Fruit fly (Drosophila melanogaster) whole organism, pupa: ENCODE data around the gene MSBP.

Experiments
- CG10348 ChIP-seq: fragments of 200-800 bp; sonication (Bioruptor generic); IDR thresholded peaks from 2 replicates; pipeline ENCODE4 v1.3.6; 2022; ENCODE audit warnings: missing biosample characterization, missing genetic modification characterization
- CG12605 ChIP-seq: fragments of 200-800 bp; sonication (Bioruptor generic); IDR thresholded peaks from 2 replicates; pipeline ENCODE4 v1.3.6; 2022; ENCODE audit warnings: missing biosample characterization, missing genetic modification characterization
- CG13204 ChIP-seq: fragments of 200-800 bp; sonication (Bioruptor generic); optimal IDR thresholded peaks from 2 replicates; lab custom pipeline; 2018; ENCODE audit warnings: missing biosample characterization, mild to moderate bottlenecking, missing genetic modification characterization, moderate library complexity
- CG14655 ChIP-seq: fragments of 200-800 bp; sonication (Bioruptor generic); optimal IDR thresholded peaks from 3 replicates; lab custom pipeline; 2017; ENCODE audit warnings: mild to moderate bottlenecking, missing biosample characterization, missing genetic modification reagents, missing genetic modification characterization
- CG15710 ChIP-seq: fragments of 200-800 bp; sonication (Bioruptor generic); optimal IDR thresholded peaks from 2 replicates; lab custom pipeline; 2018; ENCODE audit warnings: missing biosample characterization, mild to moderate bottlenecking, missing genetic modification characterization, moderate library complexity
- CG17806 ChIP-seq: fragments of 200-800 bp; sonication (Bioruptor generic); optimal IDR thresholded peaks from 2 replicates; lab custom pipeline; 2018; ENCODE audit warnings: missing biosample characterization, mild to moderate bottlenecking, missing genetic modification characterization, moderate library complexity
- CG32121 ChIP-seq: fragments of 200-800 bp; sonication (Bioruptor generic); IDR thresholded peaks from 2 replicates; pipeline ENCODE4 v1.3.6; 2022; ENCODE audit warnings: missing biosample characterization, missing genetic modification characterization
- CG34367 ChIP-seq: fragments of 200-800 bp; sonication (Bioruptor generic); optimal IDR thresholded peaks from 2 replicates; lab custom pipeline; 2018; ENCODE audit warnings: missing biosample characterization, mild to moderate bottlenecking, missing genetic modification characterization
- CG4496 ChIP-seq: fragments of 200-800 bp; sonication (Bioruptor generic); IDR thresholded peaks from 3 replicates; pipeline ENCODE4 v1.3.6; 2022; ENCODE audit warnings: missing biosample characterization, missing genetic modification characterization
- CG8159 ChIP-seq: fragments of 200-800 bp; sonication (Bioruptor generic); optimal IDR thresholded peaks from 3 replicates; lab custom pipeline; 2018; ENCODE audit warnings: missing biosample characterization, mild to moderate bottlenecking, missing genetic modification characterization, moderate library complexity
- CG8301 ChIP-seq: fragments of 200-800 bp; sonication (Bioruptor generic); optimal IDR thresholded peaks from 2 replicates; lab custom pipeline; 2018; ENCODE audit warnings: missing biosample characterization, mild to moderate bottlenecking, missing genetic modification characterization
- CG9948 ChIP-seq: fragments of 200-800 bp; sonication (Bioruptor generic); optimal IDR thresholded peaks from 2 replicates; lab custom pipeline; 2018; ENCODE audit warnings: missing biosample characterization, mild to moderate bottlenecking, missing genetic modification characterization, moderate library complexity
- D1 ChIP-seq: fragments of 200-800 bp; sonication (Bioruptor generic); optimal IDR thresholded peaks from 2 replicates; lab custom pipeline; 2018; ENCODE audit warnings: missing biosample characterization, mild to moderate bottlenecking, missing genetic modification characterization, moderate library complexity
- EcR ChIP-seq: fragments of 200-800 bp; sonication (Bioruptor generic); optimal IDR thresholded peaks from 3 replicates; lab custom pipeline; 2019; ENCODE audit warnings: missing biosample characterization, missing genetic modification characterization, mild to moderate bottlenecking, moderate library complexity, missing genetic modification reagents
- Ets98B ChIP-seq: fragments of 200-800 bp; sonication (Bioruptor generic); IDR thresholded peaks from 2 replicates; pipeline ENCODE4 v1.3.6; 2022; ENCODE audit warnings: missing biosample characterization, missing genetic modification characterization
- Pif1A ChIP-seq: fragments of 200-800 bp; sonication (Bioruptor generic); optimal IDR thresholded peaks from 3 replicates; lab custom pipeline; 2016; ENCODE audit warnings: missing biosample characterization, missing genetic modification characterization
- Pif1B ChIP-seq: fragments of 200-800 bp; sonication (Bioruptor generic); optimal IDR thresholded peaks from 3 replicates; lab custom pipeline; 2016; ENCODE audit warnings: missing biosample characterization, missing genetic modification characterization
- Snoo ChIP-seq: fragments of 200-800 bp; sonication (Bioruptor generic); optimal IDR thresholded peaks from 3 replicates; lab custom pipeline; 2017; ENCODE audit warnings: missing biosample characterization, mild to moderate bottlenecking, missing genetic modification characterization, inconsistent platforms
- fd96Ca ChIP-seq: fragments of 200-800 bp; sonication (Bioruptor generic); IDR thresholded peaks from 3 replicates; pipeline ENCODE4 v1.3.6; 2022; ENCODE audit warnings: missing biosample characterization, missing genetic modification characterization
- gl ChIP-seq: fragments of 200-800 bp; sonication (Bioruptor generic); optimal IDR thresholded peaks from 2 replicates; lab custom pipeline; 2018; ENCODE audit warnings: missing biosample characterization, mild to moderate bottlenecking, missing genetic modification characterization
- rn ChIP-seq: fragments of 200-800 bp; sonication (Bioruptor generic); IDR thresholded peaks from 2 replicates; pipeline ENCODE4 v1.3.6; 2022; ENCODE audit warnings: missing biosample characterization, missing genetic modification characterization

The MSBP gene

dm6 chrX:15909564-15910284, 19.8 kb upstream of the MSBP start, which contains the start of gene CycD:
Gene CycD (minus strand): TSS chrX:15909676.
- TF ChIP-seq CG15710 (tag; lab: Kevin White, UChicago) (no peak), EcR (GFP tag; lab: Kevin White, UChicago) (no peak), gl (tag; lab: Kevin White, UChicago) (no peak)

DNA sequence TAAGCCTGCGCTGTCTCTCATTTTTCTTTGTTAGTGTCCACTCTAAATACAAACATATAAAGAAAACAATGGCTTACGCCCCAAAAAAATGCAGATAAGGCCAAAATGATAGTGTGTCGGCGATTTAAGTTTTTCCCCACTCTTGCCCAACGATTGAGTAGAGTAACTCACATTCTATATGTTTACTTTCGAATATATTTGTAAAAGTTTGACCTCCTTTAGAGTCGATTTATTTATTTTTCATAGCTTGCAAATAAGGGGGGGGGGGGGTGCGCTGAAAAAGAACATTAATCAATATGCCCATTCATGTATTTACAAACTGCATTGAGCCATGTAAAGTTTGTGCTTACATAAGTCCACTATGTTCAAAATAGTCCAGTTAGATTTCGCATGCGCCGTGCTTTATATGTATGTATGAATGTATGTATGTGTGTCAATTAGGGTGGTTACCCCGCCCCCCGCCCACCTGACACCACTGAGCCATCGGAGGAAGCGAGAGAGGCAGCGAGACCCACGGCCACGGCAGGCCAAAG, 3.9 kb upstream of the MSBP start:
- no peak for TF ChIP-seq Ets98B
- TF ChIP-seq CG9948 (tag; lab: Kevin White, UChicago), result no peak
- TF ChIP-seq Snoo, result no peak
- no peak for TF ChIP-seq gl (tag; lab: Kevin White, UChicago)
- no peak for TF ChIP-seq CG8159 (tag; lab: Kevin White, UChicago)
- TF ChIP-seq CG8301 (tag; lab: Kevin White, UChicago), result no peak
- no peak for TF ChIP-seq Pif1B (GFP tag; lab: Kevin White, UChicago)
- TF ChIP-seq EcR (GFP tag; lab: Kevin White, UChicago), result no peak
- no peak for TF ChIP-seq CG32121 (GFP tag; lab: Robert Waterston, UW)
- no peak for TF ChIP-seq D1
- TF ChIP-seq fd96Ca (GFP tag; lab: Robert Waterston, UW), result no peak
- TF ChIP-seq CG14655 (GFP tag; lab: Kevin White, UChicago), result no peak
- TF ChIP-seq Pif1A, result no peak
- no peak for TF ChIP-seq CG4496
- no peak for TF ChIP-seq CG10348 (GFP tag; lab: Robert Waterston, UW)
- no peak for TF ChIP-seq CG12605 (GFP tag; lab: Robert Waterston, UW)
- no peak for TF ChIP-seq CG15710 (tag; lab: Kevin White, UChicago)
- no peak for TF ChIP-seq CG17806 (tag; lab: Kevin White, UChicago)
- no peak for TF ChIP-seq CG13204
- TF ChIP-seq rn (GFP tag; lab: Robert Waterston, UW), result no peak

DNA sequence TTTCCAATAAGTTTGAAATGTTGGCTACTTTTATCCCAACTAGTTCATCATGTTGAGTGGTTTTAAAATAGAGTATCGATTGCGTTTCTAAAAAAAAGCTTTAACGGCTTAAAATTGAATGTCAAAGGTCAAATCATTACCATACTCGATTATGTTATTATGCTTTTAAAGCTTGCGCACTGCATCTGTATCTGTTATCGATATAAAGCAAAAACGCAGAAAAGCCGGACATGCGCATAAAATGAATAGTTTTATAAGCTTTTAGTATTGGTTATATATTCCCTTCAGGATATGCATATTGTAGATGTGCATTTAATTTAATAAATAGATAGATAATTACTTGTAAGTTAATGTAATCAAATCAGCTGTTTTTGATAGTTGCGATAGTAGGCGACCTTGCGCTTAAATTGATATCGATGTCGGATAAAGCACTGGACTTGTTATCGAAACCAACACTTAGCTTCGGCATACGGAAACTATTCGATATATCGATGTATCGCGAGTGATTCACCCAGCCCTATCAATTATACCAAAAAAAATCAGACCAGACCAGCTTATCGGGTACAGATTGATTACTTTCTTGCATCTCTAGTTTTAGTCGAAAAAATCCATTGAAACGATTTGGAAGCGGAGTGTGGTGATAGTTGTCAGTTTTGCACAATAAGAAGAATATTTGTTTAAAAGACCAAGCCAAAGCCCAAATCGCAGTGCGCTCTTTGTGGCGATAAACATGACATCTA, 1.9 kb upstream of the MSBP start, which contains the start of gene shi:
shi (plus strand) TSS at position 511 of the 740 bp plus-strand sequence.
- TF ChIP-seq gl (tag; lab: Kevin White, UChicago), result no peak
- no peak for TF ChIP-seq CG13204
- no peak for TF ChIP-seq CG8159 (tag; lab: Kevin White, UChicago)
- no peak for TF ChIP-seq CG17806 (tag; lab: Kevin White, UChicago)
- no peak for TF ChIP-seq CG4496
- TF ChIP-seq CG10348 (GFP tag; lab: Robert Waterston, UW), result no peak
- TF ChIP-seq Pif1B (GFP tag; lab: Kevin White, UChicago), result no peak
- no peak for TF ChIP-seq CG12605 (GFP tag; lab: Robert Waterston, UW)
- TF ChIP-seq CG34367 (tag; lab: Kevin White, UChicago), result no peak
- no peak for TF ChIP-seq CG9948 (tag; lab: Kevin White, UChicago)
- no peak for TF ChIP-seq D1
- TF ChIP-seq rn (GFP tag; lab: Robert Waterston, UW), result no peak
- TF ChIP-seq fd96Ca (GFP tag; lab: Robert Waterston, UW), result no peak
- TF ChIP-seq Snoo, result no peak
- no peak for TF ChIP-seq Ets98B
- TF ChIP-seq CG15710 (tag; lab: Kevin White, UChicago), result no peak

DNA sequence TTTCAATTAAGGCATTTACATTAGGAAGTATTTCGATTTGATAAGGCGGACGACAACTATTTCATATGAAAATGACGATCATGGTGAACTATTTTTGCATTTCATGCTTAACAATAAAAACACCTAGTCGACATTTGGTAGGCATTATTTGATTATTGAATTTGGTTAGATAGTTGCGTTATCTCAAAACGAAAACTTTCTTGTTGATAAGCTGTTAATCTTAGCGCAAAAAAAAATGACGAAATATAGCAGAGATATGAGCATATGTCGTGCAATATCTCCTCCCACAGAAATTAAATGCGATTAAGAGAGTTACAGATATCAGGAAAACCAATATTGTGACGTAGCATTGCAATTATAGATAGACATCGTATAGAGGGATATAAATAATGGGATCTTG, 1.1 kb downstream of the MSBP start:
- TF ChIP-seq EcR (GFP tag; lab: Kevin White, UChicago), result no peak
- no peak for TF ChIP-seq CG17806 (tag; lab: Kevin White, UChicago)
- TF ChIP-seq Pif1A, result no peak
- no peak for TF ChIP-seq CG9948 (tag; lab: Kevin White, UChicago)
- no peak for TF ChIP-seq CG8159 (tag; lab: Kevin White, UChicago)
- no peak for TF ChIP-seq CG8301 (tag; lab: Kevin White, UChicago)
- TF ChIP-seq CG13204, result no peak
- no peak for TF ChIP-seq gl (tag; lab: Kevin White, UChicago)
- TF ChIP-seq CG32121 (GFP tag; lab: Robert Waterston, UW), result no peak
- no peak for TF ChIP-seq CG14655 (GFP tag; lab: Kevin White, UChicago)
- no peak for TF ChIP-seq Ets98B

DNA sequence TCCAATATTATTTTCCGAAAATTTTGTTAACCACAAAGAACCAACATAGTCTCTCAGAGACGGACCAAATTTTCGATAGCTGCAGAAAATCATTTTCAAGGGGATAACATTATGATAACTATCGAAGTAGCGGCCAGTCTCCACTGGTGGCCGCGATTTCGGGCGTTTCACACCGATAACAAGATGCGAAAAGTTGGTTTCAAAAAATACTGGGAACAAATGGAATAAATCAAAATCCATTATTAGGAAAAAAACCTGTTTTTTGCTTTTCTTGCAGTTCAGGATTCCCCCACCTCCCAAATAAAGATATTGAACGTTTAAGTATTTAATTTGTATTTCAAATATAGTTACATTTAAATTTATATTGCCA, 2.7 kb downstream of the MSBP start, which contains the start of gene tay:
tay (minus strand) TSS at position 65 of the 370 bp plus-strand sequence.
- peak; percentile 6; the same call in 1 of the 3 replicates for TF ChIP-seq CG4496
- TF ChIP-seq Pif1B (GFP tag; lab: Kevin White, UChicago), result no peak
